Worm (Caenorhabditis elegans) whole organism, young adult: Measurements from ENCODE around the gene prdm-14.
A peak's percentile ranks its signal among the peaks of the same experiment; 100 is the strongest.

Experiments
- B0261.1 ChIP-seq: sonication (generic microtip); optimal IDR thresholded peaks from 2 replicates; lab custom pipeline; 2016; ENCODE audit warnings: mild to moderate bottlenecking, missing genetic modification characterization, moderate library complexity, missing compliant biosample characterization
- D2030.7 ChIP-seq: fragments of 200-800 bp; sonication (Bioruptor generic); IDR thresholded peaks from 2 replicates; pipeline ENCODE4 v1.3.6; 2022; ENCODE audit warnings: missing genetic modification reagents, missing genetic modification characterization, missing compliant biosample characterization
- F23B12.7 ChIP-seq: sonication (generic microtip); optimal IDR thresholded peaks from 2 replicates; lab custom pipeline; 2017; ENCODE audit warnings: missing genetic modification characterization, mild to moderate bottlenecking, missing compliant biosample characterization, antibody characterized with exemption, moderate library complexity; ENCODE audit not compliant: insufficient read depth
- F37B4.10 ChIP-seq: fragments of 200-800 bp; sonication (Bioruptor generic); IDR thresholded peaks from 2 replicates; pipeline ENCODE4 v1.3.6; 2022; ENCODE audit warnings: missing genetic modification characterization, missing compliant biosample characterization
- F39B2.1 ChIP-seq: fragments of 200-800 bp; sonication (Bioruptor generic); IDR thresholded peaks from 2 replicates; pipeline ENCODE4 v1.3.6; 2022; ENCODE audit warnings: missing genetic modification reagents, missing genetic modification characterization, missing compliant biosample characterization
- F49E8.2 ChIP-seq: sonication (generic microtip); optimal IDR thresholded peaks from 3 replicates; lab custom pipeline; 2017; ENCODE audit warnings: missing genetic modification characterization, mild to moderate bottlenecking, missing compliant biosample characterization, antibody characterized with exemption, moderate library complexity; ENCODE audit not compliant: insufficient read depth
- F57C9.4 ChIP-seq: sonication (generic microtip); optimal IDR thresholded peaks from 2 replicates; lab custom pipeline; 2017; ENCODE audit warnings: mild to moderate bottlenecking, missing genetic modification characterization, missing compliant biosample characterization
- K12H6.12 ChIP-seq: fragments of 200-800 bp; sonication (Bioruptor generic); optimal IDR thresholded peaks from 2 replicates; lab custom pipeline; 2018; ENCODE audit warnings: mild to moderate bottlenecking, missing genetic modification characterization, missing compliant biosample characterization
- T26A5.8 ChIP-seq: sonication (generic microtip); optimal IDR thresholded peaks from 2 replicates; lab custom pipeline; 2016; ENCODE audit warnings: missing genetic modification characterization, missing compliant biosample characterization
- Y53G8AR.9 ChIP-seq: fragments of 200-800 bp; sonication (Bioruptor generic); conservative IDR thresholded peaks from 2 replicates; pipeline ENCODE4 v1.3.6; 2022; ENCODE audit warnings: missing genetic modification reagents, missing genetic modification characterization, missing compliant biosample characterization
- Y79H2A.3 ChIP-seq: fragments of 200-800 bp; sonication (Bioruptor generic); conservative IDR thresholded peaks from 2 replicates; pipeline ENCODE4 v1.3.6; 2022; ENCODE audit warnings: missing genetic modification reagents, missing genetic modification characterization, missing compliant biosample characterization
- ZK185.1 ChIP-seq: sonication (generic microtip); optimal IDR thresholded peaks from 2 replicates; lab custom pipeline; 2016; ENCODE audit warnings: mild to moderate bottlenecking, missing genetic modification characterization, missing compliant biosample characterization; ENCODE audit not compliant: poor library complexity, severe bottlenecking
- akir-1 ChIP-seq: fragments of 200-800 bp; sonication (Bioruptor generic); optimal IDR thresholded peaks from 2 replicates; lab custom pipeline; 2018; ENCODE audit warnings: mild to moderate bottlenecking, missing genetic modification characterization, moderate library complexity, missing compliant biosample characterization
- atf-7 ChIP-seq: sonication (generic microtip); optimal IDR thresholded peaks from 2 replicates; lab custom pipeline; 2017; ENCODE audit warnings: mild to moderate bottlenecking, missing genetic modification characterization, missing compliant biosample characterization
- attf-3 ChIP-seq: fragments of 200-800 bp; sonication (Bioruptor generic); conservative IDR thresholded peaks from 2 replicates; pipeline ENCODE4 v1.3.6; 2022; ENCODE audit warnings: missing genetic modification reagents, missing genetic modification characterization, missing compliant biosample characterization
- ceh-27 ChIP-seq: fragments of 200-800 bp; sonication (Bioruptor generic); optimal IDR thresholded peaks from 2 replicates; lab custom pipeline; 2018; ENCODE audit warnings: mild to moderate bottlenecking, missing genetic modification characterization, moderate library complexity, missing compliant biosample characterization
- ceh-40 ChIP-seq: fragments of 200-800 bp; sonication (Bioruptor generic); IDR thresholded peaks from 2 replicates; pipeline ENCODE4 v1.3.6; 2022; ENCODE audit warnings: missing genetic modification characterization, missing compliant biosample characterization
- dpl-1 ChIP-seq: fragments of 150-350 bp; optimal IDR thresholded peaks from 2 replicates; lab custom pipeline; 2014; ENCODE audit warnings: missing biosample characterization, missing genetic modification reagents, missing genetic modification characterization
- efl-1 ChIP-seq: fragments of 150-350 bp; optimal IDR thresholded peaks from 2 replicates; lab custom pipeline; 2014; ENCODE audit warnings: missing biosample characterization, missing genetic modification reagents, missing genetic modification characterization
- egl-44 ChIP-seq: fragments of 200-800 bp; sonication (Bioruptor generic); IDR thresholded peaks from 2 replicates; pipeline ENCODE4 v1.3.6; 2022; ENCODE audit warnings: missing genetic modification reagents, missing genetic modification characterization, missing compliant biosample characterization
- egrh-3 ChIP-seq: fragments of 200-800 bp; sonication (Bioruptor generic); IDR thresholded peaks from 2 replicates; pipeline ENCODE4 v1.3.6; 2022; ENCODE audit warnings: missing genetic modification reagents, missing genetic modification characterization, missing compliant biosample characterization
- hmg-1.2 ChIP-seq: fragments of 200-800 bp; sonication (Bioruptor generic); IDR thresholded peaks from 2 replicates; pipeline ENCODE4 v1.3.6; 2022; ENCODE audit warnings: missing genetic modification reagents, missing genetic modification characterization, missing compliant biosample characterization
- hsf-1 ChIP-seq: fragments of 200-800 bp; sonication (Bioruptor generic); IDR thresholded peaks from 2 replicates; pipeline ENCODE4 v1.3.6; 2022; ENCODE audit warnings: missing genetic modification reagents, missing genetic modification characterization, missing compliant biosample characterization
- let-607 ChIP-seq, 2 experiments: fragments of 200-800 bp in 1 of 2; sonication (Bioruptor generic) in 1 of 2; sonication (generic microtip) in 1 of 2; optimal IDR thresholded peaks; 2 replicates each; lab custom pipeline; 2016 to 2018; ENCODE audit warnings: mild to moderate bottlenecking in 2 of 2, missing compliant biosample characterization in 2 of 2, missing genetic modification characterization in 2 of 2, moderate library complexity in 2 of 2, missing genotype in 1 of 2
- lin-35 ChIP-seq, 3 experiments: fragments of 150-350 bp in 2 of 3; sonication (generic microtip) in 1 of 3; optimal IDR thresholded peaks; 2 replicates each; lab custom pipeline; 2014 to 2018; ENCODE audit warnings: missing biosample characterization in 3 of 3, missing genetic modification characterization in 3 of 3, missing genetic modification reagents in 3 of 3
- lin-40 ChIP-seq: sonication (generic microtip); optimal IDR thresholded peaks from 2 replicates; lab custom pipeline; 2016; ENCODE audit warnings: missing genetic modification characterization, mild to moderate bottlenecking, missing compliant biosample characterization, missing genotype, missing genetic modification reagents
- lir-1 ChIP-seq: fragments of 200-800 bp; sonication (Bioruptor generic); conservative IDR thresholded peaks from 2 replicates; pipeline ENCODE4 v1.3.6; 2022; ENCODE audit warnings: missing genetic modification reagents, missing genetic modification characterization, missing compliant biosample characterization
- lsl-1 ChIP-seq: fragments of 200-800 bp; sonication (Bioruptor generic); optimal IDR thresholded peaks from 2 replicates; lab custom pipeline; 2018; ENCODE audit warnings: mild to moderate bottlenecking, missing genetic modification characterization, moderate library complexity, missing compliant biosample characterization
- lsy-27 ChIP-seq: sonication (generic microtip); optimal IDR thresholded peaks from 2 replicates; lab custom pipeline; 2017; ENCODE audit warnings: missing genetic modification characterization, mild to moderate bottlenecking, missing compliant biosample characterization, antibody characterized with exemption, missing genotype, borderline replicate concordance; ENCODE audit not compliant: insufficient read depth
- madf-8 ChIP-seq: fragments of 200-800 bp; sonication (Bioruptor generic); conservative IDR thresholded peaks from 2 replicates; pipeline ENCODE4 v1.3.6; 2022; ENCODE audit warnings: missing genetic modification reagents, missing genetic modification characterization, missing compliant biosample characterization
- mcd-1 ChIP-seq: fragments of 200-800 bp; sonication (Bioruptor generic); IDR thresholded peaks from 2 replicates; pipeline ENCODE4 v1.3.6; 2022; ENCODE audit warnings: missing genetic modification reagents, missing genetic modification characterization, missing compliant biosample characterization
- mel-28 ChIP-seq: sonication (generic microtip); optimal IDR thresholded peaks from 2 replicates; lab custom pipeline; 2016; ENCODE audit warnings: borderline replicate concordance, mild to moderate bottlenecking, missing genetic modification characterization, missing compliant biosample characterization
- nfya-2 ChIP-seq: fragments of 200-800 bp; sonication (Bioruptor generic); IDR thresholded peaks from 2 replicates; pipeline ENCODE4 v1.3.6; 2022; ENCODE audit warnings: missing genetic modification reagents, missing genetic modification characterization, missing compliant biosample characterization
- nfyb-1 ChIP-seq: fragments of 200-800 bp; sonication (Bioruptor generic); IDR thresholded peaks from 2 replicates; pipeline ENCODE4 v1.3.6; 2022; ENCODE audit warnings: missing genetic modification reagents, missing genetic modification characterization, missing compliant biosample characterization
- pha-4 ChIP-seq: fragments of 150-350 bp; sonication (generic microtip); optimal IDR thresholded peaks from 2 replicates; lab custom pipeline; 2014; ENCODE audit warnings: missing biosample characterization, missing genetic modification reagents, missing genetic modification characterization
- repo-1 ChIP-seq: sonication (generic microtip); optimal IDR thresholded peaks from 2 replicates; lab custom pipeline; 2017; ENCODE audit warnings: mild to moderate bottlenecking, missing genetic modification characterization, missing compliant biosample characterization
- rpc-1 ChIP-seq, 2 experiments: fragments of 150-350 bp in 1 of 2; sonication (generic microtip) in 1 of 2; optimal IDR thresholded peaks; 2 replicates each; lab custom pipeline; 2014 to 2018; ENCODE audit warnings: missing biosample characterization in 1 of 2, missing genetic modification characterization in 1 of 2, missing genetic modification reagents in 1 of 2, missing genotype in 1 of 2
- sea-2 ChIP-seq: fragments of 200-800 bp; sonication (Bioruptor generic); IDR thresholded peaks from 2 replicates; pipeline ENCODE4 v1.3.6; 2022; ENCODE audit warnings: missing genetic modification characterization, missing compliant biosample characterization
- snpc-1.3 ChIP-seq: sonication (generic microtip); optimal IDR thresholded peaks from 2 replicates; lab custom pipeline; 2017; ENCODE audit warnings: missing genetic modification characterization, mild to moderate bottlenecking, missing compliant biosample characterization, antibody characterized with exemption, moderate library complexity, missing genotype, missing genetic modification reagents; ENCODE audit not compliant: insufficient read depth
- somi-1 ChIP-seq: fragments of 200-800 bp; sonication (Bioruptor generic); optimal IDR thresholded peaks from 2 replicates; lab custom pipeline; 2018; ENCODE audit warnings: mild to moderate bottlenecking, missing genetic modification characterization, missing compliant biosample characterization
- sptf-2 ChIP-seq: fragments of 200-800 bp; sonication (Bioruptor generic); optimal IDR thresholded peaks from 2 replicates; lab custom pipeline; 2018; ENCODE audit warnings: mild to moderate bottlenecking, missing genetic modification characterization, missing compliant biosample characterization
- tlf-1 ChIP-seq: fragments of 200-800 bp; sonication (Bioruptor generic); optimal IDR thresholded peaks from 2 replicates; lab custom pipeline; 2018; ENCODE audit warnings: mild to moderate bottlenecking, missing genetic modification characterization, missing compliant biosample characterization
- unc-130 ChIP-seq: sonication (generic microtip); optimal IDR thresholded peaks from 2 replicates; lab custom pipeline; 2016; ENCODE audit warnings: missing genetic modification reagents, missing genetic modification characterization, missing compliant biosample characterization
- unc-62 ChIP-seq: fragments of 150-350 bp; optimal IDR thresholded peaks from 2 replicates; lab custom pipeline; 2014; ENCODE audit warnings: missing biosample characterization, missing genetic modification reagents, missing genetic modification characterization
- ztf-22 ChIP-seq: fragments of 200-800 bp; sonication (Bioruptor generic); optimal IDR thresholded peaks from 2 replicates; lab custom pipeline; 2018; ENCODE audit warnings: mild to moderate bottlenecking, missing genetic modification characterization, moderate library complexity, missing compliant biosample characterization
- ztf-25 ChIP-seq: fragments of 200-800 bp; sonication (Bioruptor generic); IDR thresholded peaks from 2 replicates; pipeline ENCODE4 v1.3.6; 2022; ENCODE audit warnings: missing genetic modification reagents, missing genetic modification characterization, missing compliant biosample characterization
- ztf-3 ChIP-seq: fragments of 200-800 bp; sonication (Bioruptor generic); optimal IDR thresholded peaks from 2 replicates; lab custom pipeline; 2018; ENCODE audit warnings: mild to moderate bottlenecking, missing genetic modification characterization, missing compliant biosample characterization

Gene prdm-14

ce11 chrX:9091380-9091779 is 45.4 kb downstream of the prdm-14 start (continued):
- peak; percentile 59 for TF ChIP-seq repo-1 (tag; lab: Kevin White, UChicago)
- peak; percentile 24 for TF ChIP-seq F57C9.4 (tag; lab: Kevin White, UChicago)
- no peak for TF ChIP-seq unc-130 (GFP tag; lab: Kevin White, UChicago)
- TF ChIP-seq lir-1 = 0 out of 2 replicates have a peak, but pooled peaks have one; percentile 8
- TF ChIP-seq ztf-3 (GFP tag; lab: Kevin White, UChicago) = no peak
- TF ChIP-seq lin-35 (GFP tag; optimal IDR thresholded peaks at IDR 0.05; lab: Kevin White, UChicago) = peak in 1 of 3 experiments; percentile 68
- TF ChIP-seq rpc-1 (optimal IDR thresholded peaks at IDR 0.05; lab: Kevin White, UChicago) = peak; percentile 98
- peak; percentile 94 for TF ChIP-seq rpc-1 (tag; optimal IDR thresholded peaks at IDR 0.05; lab: Kevin White, UChicago)
- TF ChIP-seq Y53G8AR.9 (GFP tag; lab: Robert Waterston, UW) = no peak; the same call in 1 of the 2 replicates
- TF ChIP-seq snpc-1.3 (tag; lab: Kevin White, UChicago) = peak; percentile 72
- TF ChIP-seq efl-1 = no peak
- TF ChIP-seq F23B12.7 (tag; lab: Kevin White, UChicago) = no peak
- TF ChIP-seq nfya-2 (GFP tag; lab: Robert Waterston, UW) = no peak
- peak; percentile 49; the same call in 1 of the 2 replicates for TF ChIP-seq ztf-25 (GFP tag; lab: Robert Waterston, UW)
- peak; percentile 75; the same call in 1 of the 2 replicates for TF ChIP-seq ceh-40 (GFP tag; lab: Robert Waterston, UW)
- no peak for TF ChIP-seq pha-4 (tag; lab: Kevin White, UChicago)
- peak; percentile 57 for TF ChIP-seq atf-7 (tag; lab: Kevin White, UChicago)
- TF ChIP-seq egl-44 (GFP tag; lab: Robert Waterston, UW) = peak; percentile 87
- peak; percentile 29 for TF ChIP-seq lsy-27 (tag; lab: Kevin White, UChicago)
- TF ChIP-seq Y79H2A.3 (GFP tag; lab: Robert Waterston, UW) = no peak
- no peak for TF ChIP-seq akir-1 (GFP tag; lab: Kevin White, UChicago)
- peak; percentile 75 for TF ChIP-seq hmg-1.2 (GFP tag; lab: Robert Waterston, UW)
- peak; percentile 34 to 71 for TF ChIP-seq let-607 (tag; optimal IDR thresholded peaks at IDR 0.05; lab: Kevin White, UChicago)
- TF ChIP-seq somi-1 (GFP tag; lab: Kevin White, UChicago) = no peak
- peak; percentile 84 for TF ChIP-seq B0261.1
- TF ChIP-seq lin-40 = peak; percentile 60
- TF ChIP-seq dpl-1 (GFP tag; lab: Kevin White, UChicago) = no peak
- peak; percentile 91 for TF ChIP-seq nfyb-1
- peak; percentile 66 for TF ChIP-seq ceh-27 (GFP tag; lab: Kevin White, UChicago)
- no peak for TF ChIP-seq mel-28 (tag; lab: Kevin White, UChicago)
- peak; percentile 9 for TF ChIP-seq T26A5.8 (tag; lab: Kevin White, UChicago)
- TF ChIP-seq ztf-22 (GFP tag; lab: Kevin White, UChicago) = no peak
- TF ChIP-seq sptf-2 (GFP tag; lab: Kevin White, UChicago) = peak; percentile 83
- no peak for TF ChIP-seq sea-2 (GFP tag; lab: Robert Waterston, UW)
- TF ChIP-seq egrh-3 (GFP tag; lab: Robert Waterston, UW) = no peak
- peak; percentile 17 for TF ChIP-seq tlf-1 (GFP tag; lab: Kevin White, UChicago)
- TF ChIP-seq lsl-1 (GFP tag; lab: Kevin White, UChicago) = no peak
- TF ChIP-seq F37B4.10 = no peak
- no peak for TF ChIP-seq F39B2.1 (GFP tag; lab: Robert Waterston, UW)
- TF ChIP-seq madf-8 (GFP tag; lab: Robert Waterston, UW) = no peak
- no peak; the same call in 1 of the 2 replicates for TF ChIP-seq D2030.7
- peak; percentile 35 for TF ChIP-seq ZK185.1 (tag; lab: Kevin White, UChicago)
- no peak for TF ChIP-seq attf-3 (GFP tag; lab: Robert Waterston, UW)
- no peak for TF ChIP-seq unc-62 (GFP tag; lab: Kevin White, UChicago)
- no peak for TF ChIP-seq hsf-1
- TF ChIP-seq mcd-1 (GFP tag; lab: Robert Waterston, UW) = peak; percentile 61
- TF ChIP-seq F49E8.2 (tag; lab: Kevin White, UChicago) = no peak
- TF ChIP-seq K12H6.12 (tag; lab: Kevin White, UChicago) = peak; percentile 14
